Fruit fly (Drosophila melanogaster) Kc167 (cell line): ENCODE results near the gene CG43693.

ENCODE experiments used
- Myc ChIP-seq: fragments of >200 bp; optimal IDR thresholded peaks from 2 replicates; lab custom pipeline; 2017; ENCODE audit warnings: missing external identifiers
- Sin3A ChIP-seq: fragments of >200 bp; optimal IDR thresholded peaks from 2 replicates; lab custom pipeline; 2018; ENCODE audit warnings: missing external identifiers
- h ChIP-seq: fragments of >200 bp; optimal IDR thresholded peaks from 3 replicates; lab custom pipeline; 2018; ENCODE audit warnings: missing external identifiers
- insv ChIP-seq: fragments of >200 bp; optimal IDR thresholded peaks from 3 replicates; lab custom pipeline; 2018; ENCODE audit warnings: missing external identifiers
- psq ChIP-seq: fragments of >200 bp; optimal IDR thresholded peaks from 2 replicates; lab custom pipeline; 2017; ENCODE audit warnings: missing external identifiers
- ttk ChIP-seq: sonication (Bioruptor generic); optimal IDR thresholded peaks from 2 replicates; lab custom pipeline; 2017; ENCODE audit warnings: missing external identifiers

Gene CG43693

DNA sequence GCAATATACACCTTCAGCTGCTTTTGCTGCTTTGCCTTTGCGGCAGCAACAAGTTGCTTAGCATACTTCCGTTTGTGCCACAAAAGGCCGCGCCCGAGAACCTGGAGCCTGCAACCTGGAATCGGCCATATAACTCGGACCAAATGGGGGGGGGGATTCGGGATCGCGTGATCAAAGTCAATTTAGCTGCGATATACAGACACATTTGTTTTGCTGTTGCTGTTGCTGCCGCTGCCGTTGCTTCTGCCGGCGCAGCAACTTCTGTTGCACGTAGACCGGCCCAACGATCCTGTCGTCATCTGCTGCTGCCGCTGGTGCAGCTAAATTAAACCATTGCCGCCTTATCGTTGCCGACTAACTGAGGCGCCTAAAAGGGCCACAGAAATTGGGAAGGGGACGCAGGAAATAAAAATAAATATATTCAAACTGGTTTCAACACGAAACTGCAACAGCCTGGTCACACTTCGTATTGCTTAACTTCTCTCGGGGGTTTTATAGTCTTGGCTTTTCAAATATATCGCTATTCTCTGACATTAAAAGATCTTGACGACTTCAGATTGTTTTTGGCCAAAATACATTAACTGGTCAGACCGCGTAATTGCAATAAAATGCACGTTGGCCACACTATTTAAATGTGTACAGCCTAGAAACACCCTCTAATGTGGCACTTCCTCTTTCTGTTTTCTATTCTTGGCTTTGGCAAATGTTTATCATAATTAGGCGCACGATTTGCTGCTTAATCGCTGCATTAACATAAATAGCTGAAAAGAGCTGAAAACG is 59.7 kb downstream of the CG43693 start:
- TF ChIP-seq Sin3A (no peak), Myc (lab: Kevin White, UChicago) (no peak)

DNA sequence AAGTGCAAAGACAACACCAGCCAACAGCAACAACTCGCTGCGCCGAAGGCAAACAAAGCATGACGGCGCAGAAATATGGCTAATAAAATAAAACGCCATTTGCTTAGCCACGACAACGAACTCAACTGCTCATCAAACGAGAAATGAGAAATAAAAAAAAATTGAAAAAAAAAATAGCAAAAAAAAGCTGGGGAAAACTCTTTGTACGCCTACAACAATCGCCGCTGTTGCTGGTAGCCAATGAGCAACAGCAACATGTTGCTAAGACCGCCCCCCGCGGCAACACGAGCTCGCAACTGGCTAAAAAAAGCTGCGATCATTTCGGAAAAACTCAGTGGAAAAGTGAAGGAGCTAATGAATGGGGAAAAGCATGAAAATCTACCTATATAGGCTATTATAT is 61.3 kb downstream of the CG43693 start:
- TF ChIP-seq h (no peak), psq (lab: Kevin White, UChicago) (no peak), insv (lab: Kevin White, UChicago) (no peak), Myc (lab: Kevin White, UChicago) (no peak), ttk (lab: Kevin White, UChicago) (no peak), Sin3A (no peak)

DNA sequence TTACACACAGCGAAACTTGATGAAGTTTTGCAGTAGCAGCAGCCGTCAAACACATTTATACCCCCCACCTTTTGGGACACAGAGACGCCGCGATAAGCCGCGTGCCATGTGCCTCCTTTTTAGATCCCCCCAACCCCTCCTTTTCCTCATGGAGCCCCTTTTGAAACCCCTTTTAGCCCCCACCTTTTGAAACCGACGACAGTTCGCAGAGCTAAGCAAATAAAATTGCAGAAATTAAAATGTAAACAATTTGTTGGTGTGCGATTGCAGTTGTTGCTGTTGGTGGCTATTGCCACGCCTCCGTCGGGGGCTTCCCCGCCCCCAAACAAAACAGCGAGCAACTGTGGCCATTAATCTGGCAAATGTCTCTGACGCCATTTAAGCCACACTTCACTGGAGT is 61.9 kb downstream of the CG43693 start:
- no peak for TF ChIP-seq ttk (lab: Kevin White, UChicago)
- TF ChIP-seq psq (lab: Kevin White, UChicago), result no peak
- no peak for TF ChIP-seq h
- TF ChIP-seq insv (lab: Kevin White, UChicago), result no peak
- no peak for TF ChIP-seq Myc (lab: Kevin White, UChicago)
- TF ChIP-seq Sin3A, result no peak

DNA sequence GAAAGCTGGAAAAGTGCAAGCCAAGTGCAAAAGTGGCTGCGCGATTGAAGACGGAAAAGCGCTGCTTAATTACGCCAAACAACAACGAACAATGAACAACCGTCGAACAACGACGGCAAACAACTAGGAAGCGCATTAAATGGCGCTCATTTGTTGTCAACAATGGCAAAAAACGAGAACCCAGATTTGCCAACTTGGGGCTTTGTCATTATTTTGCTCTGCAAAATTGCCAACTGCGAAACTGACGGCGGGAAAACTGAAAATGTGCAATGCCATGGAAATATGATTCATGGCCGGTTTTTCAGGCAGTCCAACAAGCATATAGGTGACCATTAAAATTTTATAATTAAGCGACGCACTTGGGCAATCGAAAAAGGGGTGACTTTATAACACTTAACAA is 62.6 kb downstream of the CG43693 start:
- no peak for TF ChIP-seq ttk (lab: Kevin White, UChicago)
- TF ChIP-seq psq (lab: Kevin White, UChicago), result no peak

DNA sequence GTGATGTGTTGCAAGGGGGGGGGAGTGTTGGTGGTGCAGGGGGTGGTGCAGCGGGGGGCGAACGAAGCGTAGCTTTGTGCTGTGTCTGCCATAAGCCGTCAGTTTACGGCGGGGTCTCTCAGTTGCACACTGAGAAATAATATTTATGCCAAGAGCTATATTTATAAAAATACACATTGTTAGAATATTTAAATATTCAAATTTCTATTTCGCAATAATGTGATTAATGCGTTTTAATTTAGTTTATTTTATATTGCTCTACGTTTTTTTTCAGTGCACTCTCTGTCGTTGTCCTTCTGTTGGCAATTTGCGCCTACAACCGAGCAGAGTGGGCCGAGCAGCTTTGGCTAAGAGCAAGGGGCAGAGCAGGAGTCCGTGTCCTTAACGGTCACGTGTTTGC is 64.6 kb downstream of the CG43693 start:
- TF ChIP-seq insv (lab: Kevin White, UChicago), result no peak
- TF ChIP-seq ttk (lab: Kevin White, UChicago), result no peak
- TF ChIP-seq Sin3A, result no peak
- TF ChIP-seq h, result no peak
- TF ChIP-seq psq (lab: Kevin White, UChicago), result no peak
- no peak for TF ChIP-seq Myc (lab: Kevin White, UChicago)
